Fruit fly (Drosophila melanogaster) whole organism, wandering third instar larva: ENCODE measurements around the gene tai.

Source experiments
- Abd-B ChIP-seq: fragments of >200 bp; optimal IDR thresholded peaks from 2 replicates; lab custom pipeline; 2017; ENCODE audit warnings: missing biosample characterization, missing genetic modification characterization
- CG32264 ChIP-seq: fragments of 200-800 bp; sonication (Bioruptor generic); optimal IDR thresholded peaks from 2 replicates; lab custom pipeline; 2016; ENCODE audit warnings: missing biosample characterization, missing genetic modification characterization
- CG9705 ChIP-seq: fragments of 200-800 bp; sonication (Bioruptor generic); optimal IDR thresholded peaks from 2 replicates; lab custom pipeline; 2018; ENCODE audit warnings: missing biosample characterization, mild to moderate bottlenecking, missing genetic modification characterization
- CrebA ChIP-seq: fragments of 200-800 bp; sonication (Bioruptor generic); optimal IDR thresholded peaks from 2 replicates; lab custom pipeline; 2016; ENCODE audit warnings: missing biosample characterization, mild to moderate bottlenecking, missing genetic modification characterization, borderline replicate concordance
- Dfd ChIP-seq: fragments of >200 bp; optimal IDR thresholded peaks from 2 replicates; lab custom pipeline; 2017; ENCODE audit warnings: missing biosample characterization, missing genetic modification characterization
- Dif ChIP-seq: fragments of 200-275, 200-300 bp; sonication (Bioruptor generic); optimal IDR thresholded peaks from 2 replicates; lab custom pipeline; 2018; ENCODE audit warnings: missing biosample characterization, missing genetic modification characterization; ENCODE audit not compliant: partially characterized antibody
- GATAd ChIP-seq: sonication (Bioruptor generic); optimal IDR thresholded peaks from 2 replicates; lab custom pipeline; 2016; ENCODE audit warnings: missing biosample characterization, missing genetic modification characterization
- HLH106 ChIP-seq: fragments of 200-800 bp; optimal IDR thresholded peaks from 3 replicates; lab custom pipeline; 2019; ENCODE audit warnings: missing biosample characterization, mild to moderate bottlenecking, missing genetic modification characterization, moderate library complexity
- Hnf4 ChIP-seq: fragments of 200-800 bp; sonication (Bioruptor generic); optimal IDR thresholded peaks from 2 replicates; lab custom pipeline; 2016; ENCODE audit warnings: missing biosample characterization, mild to moderate bottlenecking, missing genetic modification characterization
- Hr78 ChIP-seq: fragments of >200 bp; optimal IDR thresholded peaks from 2 replicates; lab custom pipeline; 2017; ENCODE audit warnings: missing biosample characterization, missing genetic modification characterization
- Hr83 ChIP-seq: fragments of 200-300 bp; sonication (Bioruptor generic); optimal IDR thresholded peaks from 2 replicates; lab custom pipeline; 2016; ENCODE audit warnings: missing biosample characterization, mild to moderate bottlenecking, missing genetic modification characterization, moderate library complexity; ENCODE audit not compliant: poor library complexity, severe bottlenecking
- Jra ChIP-seq: sonication (Bioruptor generic); optimal IDR thresholded peaks from 2 replicates; lab custom pipeline; 2016; ENCODE audit warnings: missing biosample characterization, missing genetic modification characterization
- Mio ChIP-seq: sonication (Bioruptor generic); optimal IDR thresholded peaks from 2 replicates; lab custom pipeline; 2016; ENCODE audit warnings: missing biosample characterization, missing genetic modification characterization
- Myc ChIP-seq: fragments of >200 bp; optimal IDR thresholded peaks from 2 replicates; lab custom pipeline; 2017
- N ChIP-seq: fragments of >200 bp; optimal IDR thresholded peaks from 2 replicates; lab custom pipeline; 2018; ENCODE audit warnings: missing biosample characterization, missing external identifiers, missing genetic modification characterization
- OdsH ChIP-seq: fragments of 200-800 bp; sonication (Bioruptor generic); optimal IDR thresholded peaks from 2 replicates; lab custom pipeline; 2016; ENCODE audit warnings: missing biosample characterization, mild to moderate bottlenecking, missing genetic modification characterization
- Rel ChIP-seq, 2 experiments: fragments of 200-800 bp; sonication (Bioruptor generic) in 1 of 2; optimal IDR thresholded peaks; 2 replicates in 1 of 2; 3 replicates in 1 of 2; lab custom pipeline; 2016 to 2019; ENCODE audit warnings: mild to moderate bottlenecking in 2 of 2, missing biosample characterization in 2 of 2, missing genetic modification characterization in 2 of 2, moderate library complexity in 1 of 2
- Sp1 ChIP-seq: fragments of 200-800 bp; sonication (Bioruptor generic); optimal IDR thresholded peaks from 3 replicates; lab custom pipeline; 2019; ENCODE audit warnings: missing biosample characterization, mild to moderate bottlenecking, missing genetic modification characterization, moderate library complexity
- br ChIP-seq: fragments of 200-800 bp; sonication (Bioruptor generic); optimal IDR thresholded peaks from 2 replicates; lab custom pipeline; 2016; ENCODE audit warnings: missing biosample characterization, missing genetic modification characterization
- brk ChIP-seq: fragments of 200-800 bp; sonication (Bioruptor generic); optimal IDR thresholded peaks from 2 replicates; lab custom pipeline; 2016; ENCODE audit warnings: missing biosample characterization, mild to moderate bottlenecking, missing genetic modification characterization
- dl ChIP-seq, 2 experiments: fragments of 175-275, 200-275 bp in 1 of 2; fragments of 200-275 bp in 1 of 2; sonication (Bioruptor generic); optimal IDR thresholded peaks; lab custom pipeline; 2018; ENCODE audit warnings: mild to moderate bottlenecking in 2 of 2, missing biosample characterization in 2 of 2, missing genetic modification characterization in 2 of 2, moderate library complexity in 2 of 2; ENCODE audit not compliant: partially characterized antibody in 2 of 2, insufficient read depth in 1 of 2
- dmrt93B ChIP-seq: fragments of 200-800 bp; sonication (Bioruptor generic); optimal IDR thresholded peaks from 2 replicates; lab custom pipeline; 2018; ENCODE audit warnings: missing biosample characterization, mild to moderate bottlenecking, missing genetic modification characterization
- ey ChIP-seq: fragments of 200-800 bp; sonication (Bioruptor generic); optimal IDR thresholded peaks from 2 replicates; lab custom pipeline; 2016; ENCODE audit warnings: missing biosample characterization, missing genetic modification characterization
- foxo ChIP-seq, 2 experiments: fragments of 200-800 bp; sonication (Bioruptor generic); optimal IDR thresholded peaks; 2 replicates in 1 of 2; 3 replicates in 1 of 2; lab custom pipeline; 2016 to 2017; ENCODE audit warnings: missing biosample characterization in 2 of 2, missing genetic modification characterization in 2 of 2
- fru ChIP-seq: fragments of 200-800 bp; sonication (Bioruptor generic); optimal IDR thresholded peaks from 3 replicates; lab custom pipeline; 2016; ENCODE audit warnings: missing biosample characterization, mild to moderate bottlenecking, missing genetic modification characterization
- h ChIP-seq: fragments of 200-800 bp; sonication (Bioruptor generic); optimal IDR thresholded peaks from 3 replicates; lab custom pipeline; 2016; ENCODE audit warnings: missing biosample characterization, mild to moderate bottlenecking, missing genetic modification characterization
- jim ChIP-seq: fragments of 175-275, 200-325 bp; sonication (Bioruptor generic); optimal IDR thresholded peaks from 2 replicates; lab custom pipeline; 2016; ENCODE audit warnings: missing biosample characterization, mild to moderate bottlenecking, missing genetic modification characterization
- lola ChIP-seq: fragments of >200 bp; optimal IDR thresholded peaks from 2 replicates; lab custom pipeline; 2017; ENCODE audit warnings: missing biosample characterization, missing genetic modification characterization
- psq ChIP-seq: fragments of 200-800 bp; sonication (Bioruptor generic); optimal IDR thresholded peaks from 3 replicates; lab custom pipeline; 2017; ENCODE audit warnings: missing biosample characterization, mild to moderate bottlenecking, missing genetic modification characterization, moderate library complexity
- sage ChIP-seq: fragments of 200-800 bp; sonication (Bioruptor generic); optimal IDR thresholded peaks from 2 replicates; lab custom pipeline; 2016; ENCODE audit warnings: missing biosample characterization, mild to moderate bottlenecking, missing genetic modification characterization
- sv ChIP-seq: fragments of 200-800 bp; sonication (Bioruptor generic); optimal IDR thresholded peaks from 3 replicates; lab custom pipeline; 2016; ENCODE audit warnings: missing biosample characterization, missing genetic modification characterization
- tai ChIP-seq: sonication (Bioruptor generic); optimal IDR thresholded peaks from 2 replicates; lab custom pipeline; 2016; ENCODE audit warnings: missing biosample characterization, missing genetic modification characterization
- usp ChIP-seq: fragments of >200 bp; optimal IDR thresholded peaks from 2 replicates; lab custom pipeline; 2017; ENCODE audit warnings: missing biosample characterization, missing genetic modification characterization

The tai gene

dm6 chr2L:9188855-9189254 lies 22.3 kb downstream of the tai start:
- TF ChIP-seq tai (GFP tag; lab: Kevin White, UChicago) (no peak), psq (GFP tag; lab: Kevin White, UChicago) (peak; percentile 90), Dif (peak; percentile 2)

DNA sequence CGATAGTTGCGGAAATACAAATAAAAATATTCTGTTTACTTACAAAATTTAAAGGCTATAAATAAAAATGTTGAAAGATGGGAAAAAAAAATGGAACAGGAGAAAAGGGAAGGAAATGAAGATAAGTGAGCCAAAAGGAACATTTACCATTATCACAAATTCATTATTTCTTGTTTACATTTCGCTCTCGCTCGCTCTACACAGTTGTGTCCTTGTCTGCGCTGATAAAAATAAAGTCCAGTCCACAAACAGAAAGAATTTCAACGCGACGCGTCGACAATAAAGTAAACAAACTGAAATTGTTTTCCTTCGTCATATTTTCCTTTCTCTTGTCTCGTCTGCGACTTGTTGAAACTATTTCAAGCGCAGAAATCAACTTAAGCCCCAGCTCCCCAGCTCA lies 22.7 kb downstream of the tai start:
- TF ChIP-seq brk (GFP tag; lab: Kevin White, UChicago) (no peak), tai (GFP tag; lab: Kevin White, UChicago) (no peak), CG9705 (GFP tag; lab: Kevin White, UChicago) (no peak), Hr83 (no peak), Hr78 (GFP tag; lab: Kevin White, UChicago) (no peak), dl (GFP tag; optimal IDR thresholded peaks at IDR 0.05; lab: Kevin White, UChicago; ENCODE audit: insufficient read depth in 1 of 2, partially characterized antibody in 2 of 2) (no peak), Mio (GFP tag; lab: Kevin White, UChicago) (no peak), sv (GFP tag; lab: Kevin White, UChicago) (no peak), Myc (lab: Kevin White, UChicago) (no peak), sage (GFP tag; lab: Kevin White, UChicago) (no peak), GATAd (no peak), HLH106 (no peak), CG32264 (GFP tag; lab: Kevin White, UChicago) (no peak), jim (GFP tag; lab: Kevin White, UChicago) (no peak), fru (no peak), dmrt93B (no peak), Dfd (no peak), foxo (GFP tag; optimal IDR thresholded peaks at IDR 0.05; lab: Kevin White, UChicago) (no peak), N (GFP tag; lab: Kevin White, UChicago) (no peak)

- TF ChIP-seq CrebA (GFP tag; lab: Kevin White, UChicago) = peak; percentile 16
- no peak for TF ChIP-seq foxo (GFP tag; optimal IDR thresholded peaks at IDR 0.05; lab: Kevin White, UChicago)
- peak; percentile 21 for TF ChIP-seq h
- TF ChIP-seq Rel (GFP tag; optimal IDR thresholded peaks at IDR 0.05; lab: Kevin White, UChicago) = no peak
- no peak for TF ChIP-seq Rel (tag; optimal IDR thresholded peaks at IDR 0.05; lab: Kevin White, UChicago)
- no peak for TF ChIP-seq N (GFP tag; lab: Kevin White, UChicago)
- no peak for TF ChIP-seq Dfd
Observed at dm6 chr2L:9190270-9190669, 23.7 kb downstream of the tai start.

DNA sequence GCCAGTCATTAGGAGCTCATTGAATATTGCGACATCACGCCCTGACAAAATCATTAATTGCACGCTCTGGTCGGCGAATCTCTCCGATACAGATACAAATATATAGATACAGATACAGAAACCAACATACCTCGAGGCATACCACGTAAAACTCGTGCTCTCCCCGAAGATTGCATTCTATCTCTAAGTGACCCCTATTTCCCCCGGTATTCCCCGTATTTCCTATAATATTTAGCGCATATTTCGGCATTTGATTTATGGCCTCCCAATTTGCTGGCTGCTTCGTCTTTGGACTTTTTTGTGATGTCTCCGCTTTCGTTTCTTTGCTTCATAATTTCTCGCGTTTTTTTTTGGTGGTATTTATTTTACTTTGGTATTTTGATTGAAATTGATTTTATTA lies 25.7 kb downstream of the tai start:
- no peak for TF ChIP-seq fru
- TF ChIP-seq Rel (GFP tag; optimal IDR thresholded peaks at IDR 0.05; lab: Kevin White, UChicago) = no peak
- TF ChIP-seq Rel (tag; optimal IDR thresholded peaks at IDR 0.05; lab: Kevin White, UChicago) = peak; percentile 92
- no peak for TF ChIP-seq usp
- TF ChIP-seq dmrt93B = no peak
- TF ChIP-seq Hr83 = no peak

DNA sequence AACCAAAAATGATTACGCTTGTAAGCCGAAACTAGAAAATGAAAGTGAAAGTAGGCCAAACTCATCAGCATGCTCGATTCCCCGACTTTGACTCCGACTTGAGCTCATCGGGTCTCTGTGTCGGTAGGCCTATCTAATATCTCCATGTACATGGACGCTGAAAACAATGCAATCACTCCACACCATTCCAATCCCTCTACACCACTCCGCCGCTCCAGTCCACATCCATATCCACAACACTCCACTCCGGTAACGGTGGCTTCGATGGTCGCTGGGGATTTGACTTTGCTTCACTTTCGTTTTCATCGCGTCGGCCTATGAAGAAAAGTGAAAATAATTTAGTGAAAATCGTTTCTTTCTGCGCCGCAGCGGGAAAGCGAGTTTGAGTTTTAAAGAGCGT lies 27.1 kb downstream of the tai start:
- no peak for TF ChIP-seq lola
- TF ChIP-seq Sp1 (GFP tag; lab: Kevin White, UChicago) = no peak
- no peak for TF ChIP-seq CG9705 (GFP tag; lab: Kevin White, UChicago)
- TF ChIP-seq Jra (GFP tag; lab: Kevin White, UChicago) = no peak
- TF ChIP-seq foxo (GFP tag; optimal IDR thresholded peaks at IDR 0.05; lab: Kevin White, UChicago) = no peak
- no peak for TF ChIP-seq CG32264 (GFP tag; lab: Kevin White, UChicago)
- TF ChIP-seq psq (GFP tag; lab: Kevin White, UChicago) = no peak
- no peak for TF ChIP-seq Myc (lab: Kevin White, UChicago)
- no peak for TF ChIP-seq jim (GFP tag; lab: Kevin White, UChicago)
- no peak for TF ChIP-seq sv (GFP tag; lab: Kevin White, UChicago)
- TF ChIP-seq GATAd = no peak
- TF ChIP-seq dmrt93B = no peak
- TF ChIP-seq Hr78 (GFP tag; lab: Kevin White, UChicago) = no peak

DNA sequence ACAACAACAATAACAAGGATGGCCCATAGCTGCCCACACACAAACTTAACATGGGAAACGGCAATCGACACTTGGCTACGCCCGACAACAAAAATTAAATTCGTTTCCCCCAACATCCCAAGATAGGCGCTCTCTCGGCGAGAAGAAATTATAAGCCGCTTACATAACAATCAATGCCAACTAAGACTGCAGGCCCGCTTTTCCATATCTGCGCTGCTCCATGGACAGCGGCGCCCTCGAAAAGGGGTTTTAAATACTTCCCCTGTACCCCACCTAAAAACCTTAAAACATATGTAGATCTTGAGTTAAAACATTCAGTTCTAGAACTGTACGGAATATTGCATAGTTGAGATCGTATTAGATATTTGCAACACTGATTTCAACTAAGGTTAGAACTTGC lies 28.1 kb downstream of the tai start:
- no peak for TF ChIP-seq tai (GFP tag; lab: Kevin White, UChicago)
- TF ChIP-seq h = no peak
- TF ChIP-seq OdsH (GFP tag; lab: Kevin White, UChicago) = no peak
- TF ChIP-seq Jra (GFP tag; lab: Kevin White, UChicago) = no peak
- TF ChIP-seq dl (GFP tag; optimal IDR thresholded peaks at IDR 0.05; lab: Kevin White, UChicago; ENCODE audit: insufficient read depth in 1 of 2, partially characterized antibody in 2 of 2) = no peak
- no peak for TF ChIP-seq br (GFP tag; lab: Kevin White, UChicago)
- no peak for TF ChIP-seq Mio (GFP tag; lab: Kevin White, UChicago)
- TF ChIP-seq dmrt93B = no peak
- no peak for TF ChIP-seq Hr78 (GFP tag; lab: Kevin White, UChicago)
- no peak for TF ChIP-seq Hnf4 (GFP tag; lab: Kevin White, UChicago)
- no peak for TF ChIP-seq ey (GFP tag; lab: Kevin White, UChicago)
- TF ChIP-seq brk (GFP tag; lab: Kevin White, UChicago) = no peak
- TF ChIP-seq Abd-B (GFP tag; lab: Kevin White, UChicago) = no peak
